Fruit fly (Drosophila melanogaster) whole organism, prepupa: Measurements from ENCODE around the gene upd2.

Experiments used
- CG6276 ChIP-seq: fragments of 200-800 bp; sonication (Bioruptor generic); optimal IDR thresholded peaks from 2 replicates; lab custom pipeline; 2017; ENCODE audit warnings: missing biosample characterization, mild to moderate bottlenecking, missing genetic modification characterization
- Ets96B ChIP-seq: fragments of 200-800 bp; optimal IDR thresholded peaks from 2 replicates; lab custom pipeline; 2019; ENCODE audit warnings: missing biosample characterization, mild to moderate bottlenecking, missing genetic modification characterization, moderate library complexity
- Lpt ChIP-seq: fragments of 200-800 bp; sonication (Bioruptor generic); optimal IDR thresholded peaks from 3 replicates; lab custom pipeline; 2016; ENCODE audit warnings: missing biosample characterization, missing genetic modification characterization
- Sox14 ChIP-seq: fragments of 200-800 bp; sonication (Bioruptor generic); optimal IDR thresholded peaks from 3 replicates; lab custom pipeline; 2016; ENCODE audit warnings: missing biosample characterization, missing genetic modification characterization

DNA sequence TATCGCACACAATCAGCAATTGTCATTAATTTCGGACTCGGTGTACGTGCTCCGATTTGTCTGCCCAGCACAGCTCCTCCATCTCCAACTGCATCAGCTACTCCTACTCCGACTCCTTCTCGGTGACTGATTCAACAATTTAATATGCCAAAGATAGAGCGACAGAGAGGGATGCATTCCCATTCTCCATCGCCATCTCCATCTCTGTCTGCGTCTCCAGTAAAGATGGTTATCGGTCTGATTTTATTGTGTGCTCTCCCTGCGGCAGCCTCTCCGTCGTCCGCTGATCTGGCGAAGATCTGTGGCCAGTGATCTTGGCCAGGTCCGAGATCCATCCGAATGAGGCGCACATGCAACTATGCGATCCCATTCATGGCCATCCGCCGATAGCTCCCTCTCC, 42.1 kb upstream of the upd2 start:
- TF ChIP-seq Lpt (no peak), CG6276 (GFP tag; lab: Kevin White, UChicago) (no peak), Sox14 (no peak), Ets96B (no peak)
